Worm (Caenorhabditis elegans) whole organism, L4 larva: Measurements from ENCODE around the gene pei-2.

ENCODE experiments used
- aha-1 ChIP-seq: fragments of 150-350 bp; peaks from one replicate; lab custom pipeline; 2014; ENCODE audit warnings: missing biosample characterization, missing genetic modification characterization
- ctbp-1 ChIP-seq: fragments of 200-800 bp; sonication (Bioruptor generic); IDR thresholded peaks from 2 replicates; pipeline ENCODE4 v1.3.6; 2022; ENCODE audit warnings: missing genetic modification reagents, missing genetic modification characterization, missing compliant biosample characterization
- daf-19 ChIP-seq: fragments of 200-800 bp; sonication (Bioruptor generic); conservative IDR thresholded peaks from 2 replicates; pipeline ENCODE4 v1.3.6; 2022; ENCODE audit warnings: missing genetic modification characterization, missing compliant biosample characterization
- dpl-1 ChIP-seq: fragments of 150-350 bp; optimal IDR thresholded peaks from 2 replicates; lab custom pipeline; 2014; ENCODE audit warnings: missing biosample characterization, missing genetic modification reagents, missing genetic modification characterization
- lir-3 ChIP-seq: sonication (generic microtip); optimal IDR thresholded peaks from 2 replicates; lab custom pipeline; 2016; ENCODE audit warnings: mild to moderate bottlenecking, missing genetic modification characterization, missing compliant biosample characterization
- nhr-28 ChIP-seq: fragments of 150-350 bp; optimal IDR thresholded peaks from 2 replicates; lab custom pipeline; 2014; ENCODE audit warnings: missing biosample characterization, missing genetic modification characterization
- nhr-77 ChIP-seq: fragments of 150-350 bp; optimal IDR thresholded peaks from 2 replicates; lab custom pipeline; 2014; ENCODE audit warnings: missing biosample characterization, missing genetic modification characterization

- peak; percentile 86 for TF ChIP-seq nhr-28 (tag; lab: Kevin White, UChicago)
- peak; percentile 5 for TF ChIP-seq aha-1 (tag; lab: Kevin White, UChicago)
- TF ChIP-seq ctbp-1 (GFP tag; lab: Robert Waterston, UW): no peak
- peak; percentile 13 for TF ChIP-seq dpl-1 (GFP tag; lab: Kevin White, UChicago)
- TF ChIP-seq lir-3 (tag; lab: Kevin White, UChicago): no peak
- TF ChIP-seq daf-19: no peak
- TF ChIP-seq nhr-77 (tag; lab: Kevin White, UChicago): peak; percentile 13
These were observed 37.1 kb upstream of the pei-2 start for ce11 chrV:1060219-1060863.
